Worm (Caenorhabditis elegans) whole organism, L2 larva: ENCODE data around the gene C45H4.18.

Source experiments
- R02D3.7 ChIP-seq: fragments of 150-350 bp; optimal IDR thresholded peaks from 2 replicates; lab custom pipeline; 2014; ENCODE audit warnings: missing biosample characterization, missing genetic modification characterization
- dmd-4 ChIP-seq: sonication (generic microtip); optimal IDR thresholded peaks from 2 replicates; lab custom pipeline; 2017; ENCODE audit warnings: missing biosample characterization, missing genetic modification characterization
- egl-27 ChIP-seq: sonication (generic microtip); optimal IDR thresholded peaks from 3 replicates; lab custom pipeline; 2017; ENCODE audit warnings: missing biosample characterization, missing genetic modification reagents, missing genetic modification characterization
- gmeb-1 ChIP-seq: fragments of 150-350 bp; optimal IDR thresholded peaks from 2 replicates; lab custom pipeline; 2014; ENCODE audit warnings: missing biosample characterization, missing genetic modification characterization
- lin-11 ChIP-seq: fragments of 150-350 bp; sonication (generic microtip); optimal IDR thresholded peaks from 2 replicates; lab custom pipeline; 2014; ENCODE audit warnings: missing biosample characterization, missing genetic modification characterization, inconsistent platforms, mixed read lengths
- lsy-2 ChIP-seq, 2 experiments: fragments of 150-350 bp in 1 of 2; sonication (generic microtip) in 1 of 2; optimal IDR thresholded peaks; 2 replicates each; lab custom pipeline; 2014 to 2017; ENCODE audit warnings: missing biosample characterization in 2 of 2, missing genetic modification characterization in 2 of 2
- nhr-77 ChIP-seq: fragments of 150-350 bp; optimal IDR thresholded peaks from 2 replicates; lab custom pipeline; 2014; ENCODE audit warnings: missing biosample characterization, missing genetic modification characterization
- unc-55 ChIP-seq: fragments of 150-350 bp; sonication (generic microtip); optimal IDR thresholded peaks from 3 replicates; lab custom pipeline; 2014; ENCODE audit warnings: missing biosample characterization, missing genetic modification reagents, missing genetic modification characterization
- ztf-4 ChIP-seq: fragments of 150-350 bp; optimal IDR thresholded peaks from 2 replicates; lab custom pipeline; 2014; ENCODE audit warnings: missing biosample characterization, missing genetic modification characterization

DNA sequence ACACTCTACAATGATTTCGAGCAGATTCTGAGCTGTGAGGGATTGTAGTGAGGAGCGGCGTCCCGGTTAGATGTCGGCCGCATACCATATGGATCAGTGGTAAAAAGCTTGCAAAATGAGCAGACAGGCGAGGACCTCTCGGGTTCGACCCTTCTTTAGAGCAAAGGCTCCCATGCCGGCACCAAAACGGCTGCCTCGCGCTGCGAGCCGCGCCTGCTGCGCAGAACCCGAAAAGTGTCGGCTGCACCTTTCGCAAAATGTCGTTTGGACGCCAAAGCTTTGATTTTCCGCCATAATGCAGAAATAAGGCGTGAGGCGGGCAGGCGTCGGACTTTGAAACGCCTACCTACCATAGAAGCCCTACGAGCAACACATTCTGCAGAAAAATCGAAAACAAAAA lies 15.0 kb downstream of the C45H4.18 start:
- TF ChIP-seq unc-55 (GFP tag; lab: Kevin White, UChicago) (no peak), dmd-4 (tag; lab: Kevin White, UChicago) (no peak), egl-27 (no peak), nhr-77 (tag; lab: Kevin White, UChicago) (no peak), ztf-4 (tag; lab: Kevin White, UChicago) (no peak), gmeb-1 (no peak), R02D3.7 (tag; lab: Kevin White, UChicago) (no peak), lin-11 (no peak), lsy-2 (tag; optimal IDR thresholded peaks at IDR 0.05; lab: Kevin White, UChicago) (no peak)
